Fruit fly (Drosophila melanogaster): ENCODE data around the gene anox.
A peak's percentile ranks its signal among the peaks of the same experiment; 100 is the strongest.

Gene anox

DNA sequence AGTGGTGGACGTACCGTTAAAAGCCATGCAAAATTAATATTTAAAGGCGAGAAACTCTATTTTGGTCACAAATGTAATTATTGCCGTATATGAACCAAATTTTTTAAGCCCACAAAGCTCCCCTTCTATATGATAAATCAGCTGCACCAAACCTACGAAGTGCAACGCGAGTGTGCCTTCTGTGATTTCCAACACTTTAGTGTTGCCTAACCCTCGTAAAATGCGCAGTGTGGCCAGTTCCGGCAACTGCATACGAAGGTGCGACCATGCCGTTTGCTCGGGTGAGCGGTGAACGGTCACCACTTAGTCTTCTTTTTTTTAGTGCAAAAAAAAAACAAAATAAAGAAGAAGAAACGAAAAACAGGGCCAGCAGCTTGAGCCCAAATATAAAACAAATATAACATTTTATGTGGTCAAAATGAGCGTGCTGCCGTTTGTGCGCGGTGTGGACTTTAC, 20.4 kb upstream of the anox start, which contains the start of the genes tty and fliI (continued):
- TF ChIP-seq Hr38 (GFP tag; optimal IDR thresholded peaks at IDR 0.05) (peak; percentile 74), CG6163 (GFP tag; IDR thresholded peaks at IDR 0.05) (peak; percentile 95), eg (GFP tag; IDR thresholded peaks at IDR 0.05) (peak; percentile 96), CG8119 (GFP tag; IDR thresholded peaks at IDR 0.05) (peak; percentile 95), acj6 (GFP tag; optimal IDR thresholded peaks at IDR 0.05) (peak; percentile 85), CG10669 (GFP tag; optimal IDR thresholded peaks at IDR 0.05) (peak; percentile 84), Blimp-1 (GFP tag; optimal IDR thresholded peaks at IDR 0.05) (peak; percentile 55), Sox102F (GFP tag; optimal IDR thresholded peaks at IDR 0.05) (peak; percentile 86), Gug (GFP tag; IDR thresholded peaks at IDR 0.05) (peak; percentile 92), Ets96B (tag; optimal IDR thresholded peaks at IDR 0.05) (peak; percentile 89), topi (GFP tag; optimal IDR thresholded peaks at IDR 0.05) (peak; percentile 85)

dm6 chrX:21338153-21338552, 19.1 kb upstream of the anox start:
- no peak for TF ChIP-seq CG8319 (GFP tag; optimal IDR thresholded peaks at IDR 0.05)
- no peak for TF ChIP-seq net (GFP tag; optimal IDR thresholded peaks at IDR 0.05)
- no peak for TF ChIP-seq Met (GFP tag; optimal IDR thresholded peaks at IDR 0.05)
- no peak for TF ChIP-seq CG11294 (GFP tag; IDR thresholded peaks at IDR 0.05)
- TF ChIP-seq Hr39 (GFP tag; optimal IDR thresholded peaks at IDR 0.05): no peak
- no peak for TF ChIP-seq CG10669 (GFP tag; optimal IDR thresholded peaks at IDR 0.05)
- no peak for TF ChIP-seq dsx (GFP tag; optimal IDR thresholded peaks at IDR 0.05; ENCODE audit: poor library complexity, severe bottlenecking)
- no peak for TF ChIP-seq CG8632 (GFP tag; optimal IDR thresholded peaks at IDR 0.05)

DNA sequence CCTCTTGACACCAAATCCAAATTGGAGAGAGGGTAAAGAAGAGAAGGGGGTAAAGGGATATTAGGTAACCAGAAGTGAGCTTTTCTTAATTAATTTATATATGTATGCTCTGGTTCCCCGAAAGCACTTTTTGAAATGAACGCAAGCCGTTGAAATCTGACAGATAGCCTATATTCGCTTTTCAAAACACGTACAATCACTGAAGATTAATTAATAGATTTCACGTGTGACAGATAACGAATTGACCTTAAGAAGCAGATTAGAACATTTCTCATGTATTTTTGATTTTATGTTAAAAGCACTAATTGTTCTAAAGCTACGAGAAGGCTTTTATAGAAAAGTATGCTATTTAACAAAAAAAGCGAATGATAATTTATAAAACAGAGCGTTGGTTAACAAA, 18.0 kb upstream of the anox start:
- no peak for TF ChIP-seq CG7368 (GFP tag; optimal IDR thresholded peaks at IDR 0.05)
- TF ChIP-seq CG8319 (GFP tag; optimal IDR thresholded peaks at IDR 0.05): no peak
- no peak for TF ChIP-seq fkh (GFP tag; optimal IDR thresholded peaks at IDR 0.05)
- no peak for TF ChIP-seq CG34406 (GFP tag; optimal IDR thresholded peaks at IDR 0.05)
- no peak for TF ChIP-seq CG8632 (GFP tag; optimal IDR thresholded peaks at IDR 0.05)
- no peak for TF ChIP-seq topi (GFP tag; optimal IDR thresholded peaks at IDR 0.05)
- TF ChIP-seq esn (GFP tag; optimal IDR thresholded peaks at IDR 0.05): no peak

dm6 chrX:21334522-21335104, 15.5 kb upstream of the anox start:
- no peak for TF ChIP-seq fd85E (GFP tag; optimal IDR thresholded peaks at IDR 0.05)
- TF ChIP-seq Lpt (GFP tag; optimal IDR thresholded peaks at IDR 0.05): no peak
- TF ChIP-seq Sox14 (GFP tag; optimal IDR thresholded peaks at IDR 0.05): no peak
- TF ChIP-seq spab (GFP tag; optimal IDR thresholded peaks at IDR 0.05): no peak
- no peak for TF ChIP-seq fkh (GFP tag; optimal IDR thresholded peaks at IDR 0.05)
- TF ChIP-seq ss (GFP tag; optimal IDR thresholded peaks at IDR 0.05): no peak

- no peak for TF ChIP-seq Sox14 (GFP tag; optimal IDR thresholded peaks at IDR 0.05)
- TF ChIP-seq CG6276 (GFP tag; optimal IDR thresholded peaks at IDR 0.05): no peak
- TF ChIP-seq CG4318 (GFP tag; optimal IDR thresholded peaks at IDR 0.05): no peak
Observed at dm6 chrX:21333135-21333534, 14.0 kb upstream of the anox start.

DNA sequence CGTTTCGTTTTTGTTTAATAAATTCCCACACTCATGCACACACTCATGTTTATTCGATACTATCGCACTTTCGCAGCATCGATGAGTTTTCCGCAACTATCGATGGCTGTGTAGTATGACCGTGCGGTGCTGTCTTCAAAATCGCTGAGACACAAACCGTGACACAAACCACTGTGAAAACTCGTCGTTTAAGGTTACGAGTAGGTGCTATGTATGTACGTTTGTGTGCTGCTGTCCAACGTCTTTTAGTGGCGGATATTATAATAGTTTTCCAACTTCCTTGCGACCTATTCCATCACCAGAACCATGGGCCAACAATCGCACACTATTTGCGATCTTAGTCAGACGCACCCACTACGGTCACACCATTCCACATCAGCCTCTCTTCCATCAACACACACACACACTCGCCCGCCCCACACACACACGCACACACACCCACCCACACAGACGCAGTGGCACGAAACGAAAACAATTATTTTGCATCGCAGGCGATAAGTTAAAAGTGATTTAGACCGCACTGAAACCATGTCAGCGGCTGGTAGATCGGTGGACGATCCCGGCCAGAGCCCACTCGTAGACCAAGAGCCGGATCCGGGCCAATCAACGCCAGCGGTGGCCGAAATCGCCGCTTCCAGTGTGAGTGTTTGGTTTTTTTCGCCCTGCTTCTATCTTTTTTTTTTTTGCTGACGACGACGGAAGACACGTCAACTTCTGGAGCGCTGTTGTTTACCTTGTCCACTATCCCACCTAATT, 5.0 kb upstream of the anox start, which contains the start of the genes Dd and CG1486:
Dd (minus strand) TSS at position 77 of the 756 bp plus-strand sequence.
CG1486 (plus strand) TSS at position 114 of the 756 bp plus-strand sequence.
- TF ChIP-seq CG6854 (GFP tag; optimal IDR thresholded peaks at IDR 0.05) (no peak), CG3919 (GFP tag; optimal IDR thresholded peaks at IDR 0.05) (no peak), fkh (GFP tag; optimal IDR thresholded peaks at IDR 0.05) (peak; percentile 74), Ets96B (tag; optimal IDR thresholded peaks at IDR 0.05) (no peak), Gug (GFP tag; IDR thresholded peaks at IDR 0.05) (no peak), achi (GFP tag; optimal IDR thresholded peaks at IDR 0.05) (peak; percentile 0), Smox (GFP tag; optimal IDR thresholded peaks at IDR 0.05) (no peak), Sox14 (GFP tag; optimal IDR thresholded peaks at IDR 0.05) (peak; percentile 25), CG15336 (GFP tag; IDR thresholded peaks at IDR 0.05) (0 out of 2 replicates have a peak, but pooled peaks have one; percentile 22), esn (GFP tag; optimal IDR thresholded peaks at IDR 0.05) (no peak), lz (GFP tag; optimal IDR thresholded peaks at IDR 0.05) (no peak), CG6808 (GFP tag; optimal IDR thresholded peaks at IDR 0.05) (no peak), CG10669 (GFP tag; optimal IDR thresholded peaks at IDR 0.05) (no peak), Eip78C (GFP tag) (peak; percentile 35), vri (GFP tag; optimal IDR thresholded peaks at IDR 0.05) (no peak), CG8119 (GFP tag; IDR thresholded peaks at IDR 0.05) (no peak), CG6163 (GFP tag; IDR thresholded peaks at IDR 0.05) (0 out of 3 replicates have a peak, but pooled peaks have one; percentile 6), dac (GFP tag; optimal IDR thresholded peaks at IDR 0.05) (no peak), Blimp-1 (GFP tag; optimal IDR thresholded peaks at IDR 0.05) (no peak), dsx (GFP tag; optimal IDR thresholded peaks at IDR 0.05; ENCODE audit: poor library complexity, severe bottlenecking) (no peak)

Data from whole organism, prepupa.